Fruit fly (Drosophila melanogaster) whole organism, embryonic: Measurements from ENCODE around the gene Mec2.
A peak's percentile ranks its signal among the peaks of the same experiment; 100 is the strongest.

Source experiments
- ATbp ChIP-seq: fragments of 200-800 bp; sonication (Bioruptor generic); optimal IDR thresholded peaks from 2 replicates; lab custom pipeline; 2017; ENCODE audit warnings: missing biosample characterization, mild to moderate bottlenecking, missing genetic modification characterization, missing genetic modification reagents
- Aef1 ChIP-seq: fragments of 200-800 bp; sonication (Bioruptor generic); IDR thresholded peaks from 3 replicates; pipeline ENCODE4 v1.3.6; 2022; ENCODE audit warnings: missing biosample characterization, missing genetic modification characterization
- CG10366 ChIP-seq: fragments of 200-800 bp; sonication (Bioruptor generic); IDR thresholded peaks from 2 replicates; pipeline ENCODE4 v1.3.6; 2022; ENCODE audit warnings: missing biosample characterization, missing genetic modification characterization
- CG12219 ChIP-seq: fragments of 200-800 bp; sonication (Bioruptor generic); optimal IDR thresholded peaks from 3 replicates; lab custom pipeline; 2018; ENCODE audit warnings: missing biosample characterization, mild to moderate bottlenecking, missing genetic modification characterization
- CG12391 ChIP-seq: fragments of 200-800 bp; sonication (Bioruptor generic); optimal IDR thresholded peaks from 3 replicates; lab custom pipeline; 2018; ENCODE audit warnings: missing biosample characterization, mild to moderate bottlenecking, missing genetic modification characterization, moderate library complexity
- CG13775 ChIP-seq: fragments of 200-800 bp; sonication (Bioruptor generic); optimal IDR thresholded peaks from 3 replicates; lab custom pipeline; 2017; ENCODE audit warnings: missing biosample characterization, mild to moderate bottlenecking, missing genetic modification characterization
- CG14860 ChIP-seq: fragments of 200-800 bp; sonication (Bioruptor generic); IDR thresholded peaks from 3 replicates; pipeline ENCODE4 v1.3.6; 2022; ENCODE audit warnings: missing biosample characterization, missing genetic modification characterization; ENCODE audit not compliant: partially characterized antibody
- CG15479 ChIP-seq: fragments of 200-800 bp; sonication (Bioruptor generic); optimal IDR thresholded peaks from 3 replicates; lab custom pipeline; 2019; ENCODE audit warnings: missing biosample characterization, mild to moderate bottlenecking, missing genetic modification characterization, moderate library complexity
- CG1602 ChIP-seq: fragments of 200-800 bp; sonication (Bioruptor generic); optimal IDR thresholded peaks from 3 replicates; lab custom pipeline; 2016; ENCODE audit warnings: missing biosample characterization, missing genetic modification characterization
- CG16815 ChIP-seq: fragments of 200-800 bp; sonication (Bioruptor generic); optimal IDR thresholded peaks from 3 replicates; lab custom pipeline; 2017; ENCODE audit warnings: missing biosample characterization, mild to moderate bottlenecking, missing genetic modification characterization
- CG16863 ChIP-seq: fragments of 200-800 bp; sonication (Bioruptor generic); optimal IDR thresholded peaks from 3 replicates; lab custom pipeline; 2016; ENCODE audit warnings: missing biosample characterization, missing genetic modification characterization
- CG17186 ChIP-seq: fragments of 200-800 bp; sonication (Bioruptor generic); optimal IDR thresholded peaks from 3 replicates; lab custom pipeline; 2017; ENCODE audit warnings: missing biosample characterization, missing genetic modification reagents, missing genetic modification characterization
- CG17912 ChIP-seq: fragments of 200-800 bp; sonication (Bioruptor generic); optimal IDR thresholded peaks from 2 replicates; lab custom pipeline; 2018; ENCODE audit warnings: missing biosample characterization, mild to moderate bottlenecking, missing genetic modification characterization
- CG34224 ChIP-seq: fragments of 200-800 bp; sonication (Bioruptor generic); IDR thresholded peaks from 3 replicates; pipeline ENCODE4 v1.3.6; 2022; ENCODE audit warnings: missing biosample characterization, missing genetic modification characterization; ENCODE audit not compliant: partially characterized antibody
- CG4820 ChIP-seq: fragments of 200-800 bp; sonication (Bioruptor generic); optimal IDR thresholded peaks from 3 replicates; lab custom pipeline; 2016; ENCODE audit warnings: missing biosample characterization, missing genetic modification characterization
- CG4854 ChIP-seq: fragments of 200-800 bp; sonication (Bioruptor generic); optimal IDR thresholded peaks from 2 replicates; lab custom pipeline; 2016; ENCODE audit warnings: missing biosample characterization, missing genetic modification characterization, inconsistent platforms
- CG6765 ChIP-seq: fragments of 200-800 bp; sonication (Bioruptor generic); optimal IDR thresholded peaks from 3 replicates; lab custom pipeline; 2017; ENCODE audit warnings: missing biosample characterization, mild to moderate bottlenecking, missing genetic modification characterization
- CG7928 ChIP-seq: fragments of 200-800 bp; sonication (Bioruptor generic); optimal IDR thresholded peaks from 2 replicates; lab custom pipeline; 2017; ENCODE audit warnings: missing biosample characterization, mild to moderate bottlenecking, missing genetic modification characterization
- CG7963 ChIP-seq: fragments of 200-800 bp; sonication (Bioruptor generic); IDR thresholded peaks from 3 replicates; pipeline ENCODE4 v1.3.6; 2022; ENCODE audit warnings: missing biosample characterization, missing genetic modification characterization; ENCODE audit not compliant: partially characterized antibody
- CG9932 ChIP-seq: fragments of 200-800 bp; sonication (Bioruptor generic); IDR thresholded peaks from 2 replicates; pipeline ENCODE4 v1.3.6; 2022; ENCODE audit warnings: missing biosample characterization, missing genetic modification characterization
- CTCF ChIP-seq: fragments of 200-800 bp; sonication (Bioruptor generic); optimal IDR thresholded peaks from 2 replicates; lab custom pipeline; 2017; ENCODE audit warnings: missing biosample characterization, mild to moderate bottlenecking, missing genetic modification characterization, moderate library complexity
- Dref ChIP-seq: fragments of 200-800 bp; sonication (Bioruptor generic); IDR thresholded peaks from 2 replicates; pipeline ENCODE4 v1.3.6; 2022; ENCODE audit warnings: missing biosample characterization, missing genetic modification characterization
- HLHmδ ChIP-seq: fragments of 200-800 bp; sonication (Bioruptor generic); optimal IDR thresholded peaks from 2 replicates; lab custom pipeline; 2018; ENCODE audit warnings: missing biosample characterization, mild to moderate bottlenecking, missing genetic modification characterization, moderate library complexity
- Lhr ChIP-seq: fragments of 200-800 bp; sonication (Bioruptor generic); optimal IDR thresholded peaks from 3 replicates; lab custom pipeline; 2017; ENCODE audit warnings: mild to moderate bottlenecking, missing biosample characterization, missing genetic modification reagents, missing genetic modification characterization
- MESR4 ChIP-seq: fragments of 200-800 bp; sonication (Bioruptor generic); optimal IDR thresholded peaks from 2 replicates; lab custom pipeline; 2018; ENCODE audit warnings: missing biosample characterization, mild to moderate bottlenecking, missing genetic modification characterization, moderate library complexity
- Mad ChIP-seq: fragments of 200-800 bp; sonication (Bioruptor generic); optimal IDR thresholded peaks from 2 replicates; lab custom pipeline; 2016; ENCODE audit warnings: missing biosample characterization, missing genetic modification characterization
- Meics ChIP-seq: fragments of 200-800 bp; sonication (Bioruptor generic); optimal IDR thresholded peaks from 2 replicates; lab custom pipeline; 2017; ENCODE audit warnings: missing biosample characterization, mild to moderate bottlenecking, missing genetic modification characterization
- NC2β ChIP-seq: fragments of 200-800 bp; sonication (Bioruptor generic); optimal IDR thresholded peaks from 2 replicates; lab custom pipeline; 2016; ENCODE audit warnings: missing biosample characterization, missing genetic modification characterization
- Nf-YA ChIP-seq: fragments of 200-800 bp; sonication (Bioruptor generic); IDR thresholded peaks from 2 replicates; pipeline ENCODE4 v1.3.6; 2022; ENCODE audit warnings: missing biosample characterization, missing genetic modification characterization
- PHDP ChIP-seq: fragments of 200-800 bp; sonication (Bioruptor generic); optimal IDR thresholded peaks from 3 replicates; lab custom pipeline; 2018; ENCODE audit warnings: missing biosample characterization, mild to moderate bottlenecking, missing genetic modification characterization, moderate library complexity
- Sin3A ChIP-seq: fragments of >200 bp; optimal IDR thresholded peaks from 2 replicates; lab custom pipeline; 2018
- ab ChIP-seq: fragments of 200-800 bp; sonication (Bioruptor generic); optimal IDR thresholded peaks from 2 replicates; lab custom pipeline; 2016; ENCODE audit warnings: missing biosample characterization, missing genetic modification characterization
- ac ChIP-seq: fragments of 200-800 bp; sonication (Bioruptor generic); optimal IDR thresholded peaks from 3 replicates; lab custom pipeline; 2017; ENCODE audit warnings: missing biosample characterization, mild to moderate bottlenecking, missing genetic modification characterization
- bcd ChIP-seq: fragments of 200-800 bp; sonication (Bioruptor generic); optimal IDR thresholded peaks from 2 replicates; lab custom pipeline; 2017; ENCODE audit warnings: missing biosample characterization, mild to moderate bottlenecking, missing genetic modification characterization
- cas ChIP-seq: fragments of 200-800 bp; sonication (Bioruptor generic); IDR thresholded peaks from 2 replicates; pipeline ENCODE4 v1.3.6; 2022; ENCODE audit warnings: missing biosample characterization, missing genetic modification characterization
- caup ChIP-seq: fragments of 200-800 bp; sonication (Bioruptor generic); optimal IDR thresholded peaks from 3 replicates; lab custom pipeline; 2017; ENCODE audit warnings: missing biosample characterization, mild to moderate bottlenecking, missing genetic modification characterization, moderate library complexity; ENCODE audit not compliant: severe bottlenecking
- cg ChIP-seq: fragments of 200-800 bp; sonication (Bioruptor generic); optimal IDR thresholded peaks from 3 replicates; lab custom pipeline; 2019; ENCODE audit warnings: missing biosample characterization, mild to moderate bottlenecking, missing genetic modification characterization, moderate library complexity
- dati ChIP-seq: fragments of 200-800 bp; sonication (Bioruptor generic); IDR thresholded peaks from 2 replicates; pipeline ENCODE4 v1.3.6; 2022; ENCODE audit warnings: missing biosample characterization, missing genetic modification characterization
- disco-r ChIP-seq: fragments of 200-800 bp; sonication (Bioruptor generic); optimal IDR thresholded peaks from 2 replicates; lab custom pipeline; 2016; ENCODE audit warnings: missing biosample characterization, missing genetic modification characterization
- dmrt99B ChIP-seq: fragments of 200-800 bp; sonication (Bioruptor generic); optimal IDR thresholded peaks from 2 replicates; lab custom pipeline; 2018; ENCODE audit warnings: missing biosample characterization, mild to moderate bottlenecking, missing genetic modification characterization, moderate library complexity
- ems ChIP-seq: fragments of 200-800 bp; sonication (Bioruptor generic); optimal IDR thresholded peaks from 3 replicates; lab custom pipeline; 2016; ENCODE audit warnings: missing biosample characterization, missing genetic modification characterization
- ewg ChIP-seq: fragments of 200-800 bp; sonication (Bioruptor generic); optimal IDR thresholded peaks from 3 replicates; lab custom pipeline; 2017; ENCODE audit warnings: mild to moderate bottlenecking, missing biosample characterization, missing genetic modification reagents, missing genetic modification characterization
- insv ChIP-seq, 2 experiments: fragments of 200-800 bp; sonication (Bioruptor generic); optimal IDR thresholded peaks; 3 replicates each; lab custom pipeline; 2016 to 2018; ENCODE audit warnings: missing biosample characterization in 2 of 2, missing genetic modification characterization in 2 of 2
- nom ChIP-seq: fragments of 200-800 bp; sonication (Bioruptor generic); optimal IDR thresholded peaks from 2 replicates; lab custom pipeline; 2017; ENCODE audit warnings: missing biosample characterization, missing genetic modification characterization, mild to moderate bottlenecking, moderate library complexity, missing genetic modification reagents
- prd ChIP-seq, 3 experiments: fragments of >200 bp in 2 of 3; fragments of 200-800 bp in 1 of 3; sonication (Bioruptor generic) in 1 of 3; optimal IDR thresholded peaks in 2 of 3; IDR thresholded peaks in 1 of 3; 2 replicates in 2 of 3; 3 replicates in 1 of 3; pipeline versions ENCODE4 v1.3.6 to Lab custom; 2017 to 2022; ENCODE audit warnings: missing biosample characterization in 1 of 3, missing genetic modification characterization in 1 of 3
- sd ChIP-seq: fragments of 200-800 bp; sonication (Bioruptor generic); optimal IDR thresholded peaks from 3 replicates; lab custom pipeline; 2018; ENCODE audit warnings: missing biosample characterization, mild to moderate bottlenecking, missing genetic modification characterization, moderate library complexity
- tio ChIP-seq: fragments of 200-800 bp; sonication (Bioruptor generic); optimal IDR thresholded peaks from 2 replicates; lab custom pipeline; 2017; ENCODE audit warnings: missing biosample characterization, missing genetic modification characterization, inconsistent platforms
- tna ChIP-seq: fragments of 200-800 bp; sonication (Bioruptor generic); IDR thresholded peaks from 2 replicates; pipeline ENCODE4 v1.3.6; 2022; ENCODE audit warnings: missing biosample characterization, missing genetic modification characterization; ENCODE audit not compliant: partially characterized antibody
- tup ChIP-seq: fragments of 200-800 bp; sonication (Bioruptor generic); optimal IDR thresholded peaks from 2 replicates; lab custom pipeline; 2016; ENCODE audit warnings: missing biosample characterization, mild to moderate bottlenecking, missing genetic modification characterization, moderate library complexity

Gene Mec2

DNA sequence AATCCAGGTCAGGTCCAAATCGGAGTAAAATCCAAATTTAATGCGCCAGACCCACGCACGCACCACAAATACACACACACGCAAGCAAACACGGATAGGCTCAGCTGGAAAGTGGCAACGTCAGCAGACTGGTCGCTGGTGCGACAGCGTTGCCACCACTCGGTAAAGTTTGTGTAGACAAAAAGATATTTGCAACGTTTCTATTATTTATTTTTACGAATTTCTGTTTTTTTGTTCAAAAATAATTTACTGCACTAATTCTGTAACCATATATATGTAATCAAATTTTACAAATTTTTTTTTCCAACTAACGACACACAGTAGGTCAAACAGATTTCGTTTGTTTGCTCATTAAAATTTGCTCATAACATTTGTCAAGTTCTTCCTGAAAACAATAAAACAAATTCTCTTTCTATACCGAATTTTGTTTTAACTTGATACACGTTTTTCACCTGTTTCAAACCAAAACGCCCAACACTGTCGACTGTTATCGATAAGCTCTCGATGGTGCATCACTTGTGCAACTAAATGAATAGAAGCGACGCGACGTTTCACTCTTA lies 8.1 kb upstream of the Mec2 start, which contains the start of the genes CG7556 and CG7453 (continued):
- peak; percentile 47 for TF ChIP-seq CG12219 (GFP tag; lab: Kevin White, UChicago)
- TF ChIP-seq CG10366 (GFP tag; lab: Robert Waterston, UW), result peak; percentile 51
- TF ChIP-seq tna (GFP tag; lab: Robert Waterston, UW), result no peak
- TF ChIP-seq ewg, result peak; percentile 64
- TF ChIP-seq CG12391 (tag; lab: Kevin White, UChicago), result peak; percentile 89
- peak in 1 of 2 experiments; percentile 84 for TF ChIP-seq insv (GFP tag; optimal IDR thresholded peaks at IDR 0.05; lab: Kevin White, UChicago)
- peak; percentile 65 for TF ChIP-seq Sin3A (lab: Kevin White, UChicago)
- no peak for TF ChIP-seq MESR4
- TF ChIP-seq CG4854 (GFP tag; lab: Kevin White, UChicago), result no peak
- no peak for TF ChIP-seq HLHmδ
- TF ChIP-seq Mad (GFP tag; lab: Kevin White, UChicago), result peak; percentile 60
- TF ChIP-seq tio, result peak; percentile 79
- peak; percentile 83 for TF ChIP-seq CG13775 (GFP tag; lab: Kevin White, UChicago)
- TF ChIP-seq CG16815, result peak; percentile 65
- TF ChIP-seq Nf-YA (GFP tag; lab: Robert Waterston, UW), result no peak
- TF ChIP-seq CG7928 (GFP tag; lab: Kevin White, UChicago), result peak; percentile 32
- TF ChIP-seq nom (GFP tag; lab: Kevin White, UChicago), result peak; percentile 15
- no peak for TF ChIP-seq CG17912 (GFP tag; lab: Kevin White, UChicago)
- peak; percentile 42 for TF ChIP-seq caup (GFP tag; lab: Kevin White, UChicago)
- peak; percentile 73 for TF ChIP-seq Meics (GFP tag; lab: Kevin White, UChicago)
- TF ChIP-seq CG9932 (GFP tag; lab: Robert Waterston, UW), result peak; percentile 70
- peak; percentile 76 for TF ChIP-seq bcd (GFP tag; lab: Kevin White, UChicago)
- peak; percentile 4 for TF ChIP-seq sd (tag; lab: Kevin White, UChicago)
- TF ChIP-seq Aef1, result peak; percentile 55
- TF ChIP-seq CG34224 (GFP tag; lab: Robert Waterston, UW), result no peak
- peak; percentile 31 for TF ChIP-seq CG15479 (GFP tag; lab: Kevin White, UChicago)
- no peak for TF ChIP-seq CG7963
- no peak for TF ChIP-seq dati
- TF ChIP-seq cas (GFP tag; lab: Robert Waterston, UW), result no peak
- TF ChIP-seq CG6765 (GFP tag; lab: Kevin White, UChicago), result no peak
- TF ChIP-seq Lhr (GFP tag; lab: Kevin White, UChicago), result peak; percentile 35
- TF ChIP-seq cg (GFP tag; lab: Kevin White, UChicago), result peak; percentile 76
- peak; percentile 60 for TF ChIP-seq CG4820 (GFP tag; lab: Kevin White, UChicago)
- TF ChIP-seq ems, result peak; percentile 71
- peak; percentile 42 for TF ChIP-seq NC2β (GFP tag; lab: Kevin White, UChicago)
- TF ChIP-seq CG16863 (GFP tag; lab: Kevin White, UChicago), result peak; percentile 73
- TF ChIP-seq ac (GFP tag; lab: Kevin White, UChicago), result no peak
- TF ChIP-seq CG17186 (GFP tag; lab: Kevin White, UChicago), result peak; percentile 23
- TF ChIP-seq tup (GFP tag; lab: Kevin White, UChicago), result peak; percentile 33
- TF ChIP-seq CTCF (GFP tag; lab: Kevin White, UChicago), result no peak
- no peak for TF ChIP-seq CG14860
- TF ChIP-seq Dref (GFP tag; lab: Robert Waterston, UW), result peak; percentile 54
- peak; percentile 62 for TF ChIP-seq disco-r (GFP tag; lab: Kevin White, UChicago)
- TF ChIP-seq dmrt99B (tag; lab: Kevin White, UChicago), result peak; percentile 62
- no peak for TF ChIP-seq prd (optimal IDR thresholded peaks at IDR 0.05; lab: Kevin White, UChicago)
- peak; percentile 71 for TF ChIP-seq prd (GFP tag; IDR thresholded peaks at IDR 0.05; lab: Robert Waterston, UW)
- TF ChIP-seq PHDP (tag; lab: Kevin White, UChicago), result peak; percentile 70
- TF ChIP-seq ATbp (GFP tag; lab: Kevin White, UChicago), result no peak
- peak; percentile 55 for TF ChIP-seq ab (GFP tag; lab: Kevin White, UChicago)
- peak; percentile 70 for TF ChIP-seq CG1602
